Fruit fly (Drosophila melanogaster) whole organism, embryonic: ENCODE results near the gene CG3457.

Experiments used
- Asciz ChIP-seq: fragments of 200-800 bp; sonication (Bioruptor generic); optimal IDR thresholded peaks from 2 replicates; lab custom pipeline; 2017; ENCODE audit warnings: missing biosample characterization, mild to moderate bottlenecking, missing genetic modification characterization, missing genetic modification reagents
- CG11247 ChIP-seq: fragments of 200-800 bp; sonication (Bioruptor generic); IDR thresholded peaks from 2 replicates; pipeline ENCODE4 v1.3.6; 2022; ENCODE audit warnings: missing biosample characterization, missing genetic modification characterization
- CG11696 ChIP-seq: fragments of 200-800 bp; sonication (Bioruptor generic); IDR thresholded peaks from 2 replicates; pipeline ENCODE4 v1.3.6; 2022; ENCODE audit warnings: missing biosample characterization, missing genetic modification characterization
- CG13624 ChIP-seq: fragments of 200-800 bp; sonication (Bioruptor generic); optimal IDR thresholded peaks from 2 replicates; lab custom pipeline; 2016; ENCODE audit warnings: missing biosample characterization, missing genetic modification characterization
- CG1529 ChIP-seq: fragments of 200-800 bp; sonication (Bioruptor generic); optimal IDR thresholded peaks from 3 replicates; lab custom pipeline; 2018; ENCODE audit warnings: missing biosample characterization, missing genetic modification characterization
- CG1647 ChIP-seq: fragments of 200-800 bp; sonication (Bioruptor generic); optimal IDR thresholded peaks from 3 replicates; lab custom pipeline; 2016; ENCODE audit warnings: missing biosample characterization, missing genetic modification characterization
- CG17829 ChIP-seq: fragments of 200-800 bp; optimal IDR thresholded peaks from 2 replicates; lab custom pipeline; 2019; ENCODE audit warnings: missing biosample characterization, mild to moderate bottlenecking, missing genetic modification characterization, moderate library complexity
- CG1792 ChIP-seq: fragments of 200-800 bp; sonication (Bioruptor generic); optimal IDR thresholded peaks from 2 replicates; lab custom pipeline; 2016; ENCODE audit warnings: missing biosample characterization, missing genetic modification characterization
- CG18599 ChIP-seq: fragments of 200-800 bp; sonication (Bioruptor generic); optimal IDR thresholded peaks from 3 replicates; lab custom pipeline; 2017; ENCODE audit warnings: missing biosample characterization, missing genetic modification characterization, mild to moderate bottlenecking, moderate library complexity, missing genetic modification reagents
- CG30403 ChIP-seq: fragments of 200-800 bp; sonication (Bioruptor generic); optimal IDR thresholded peaks from 3 replicates; lab custom pipeline; 2016; ENCODE audit warnings: missing biosample characterization, missing genetic modification characterization
- CG3065 ChIP-seq: fragments of 200-800 bp; sonication (Bioruptor generic); optimal IDR thresholded peaks from 2 replicates; lab custom pipeline; 2016; ENCODE audit warnings: missing biosample characterization, missing genetic modification characterization
- CG32532 ChIP-seq: fragments of 200-800 bp; sonication (Bioruptor generic); IDR thresholded peaks from 2 replicates; pipeline ENCODE4 v1.3.6; 2022; ENCODE audit warnings: missing biosample characterization, missing genetic modification characterization
- CG33213 ChIP-seq: fragments of 200-800 bp; sonication (Bioruptor generic); optimal IDR thresholded peaks from 3 replicates; lab custom pipeline; 2016; ENCODE audit warnings: missing biosample characterization, missing genetic modification characterization
- CG34376 ChIP-seq: fragments of 200-800 bp; sonication (Bioruptor generic); optimal IDR thresholded peaks from 2 replicates; lab custom pipeline; 2018; ENCODE audit warnings: missing biosample characterization, mild to moderate bottlenecking, missing genetic modification characterization
- CG4707 ChIP-seq: fragments of 200-800 bp; sonication (Bioruptor generic); optimal IDR thresholded peaks from 2 replicates; lab custom pipeline; 2018; ENCODE audit warnings: missing biosample characterization, mild to moderate bottlenecking, missing genetic modification characterization, moderate library complexity
- CG6791 ChIP-seq: fragments of 200-800 bp; sonication (Bioruptor generic); IDR thresholded peaks from 3 replicates; pipeline ENCODE4 v1.3.6; 2022; ENCODE audit warnings: missing biosample characterization, missing genetic modification characterization; ENCODE audit not compliant: partially characterized antibody
- CG6813 ChIP-seq: fragments of 200-800 bp; sonication (Bioruptor generic); optimal IDR thresholded peaks from 2 replicates; lab custom pipeline; 2017; ENCODE audit warnings: missing biosample characterization, missing genetic modification characterization, mild to moderate bottlenecking, moderate library complexity, missing genetic modification reagents
- CG6854 ChIP-seq: fragments of 200-800 bp; sonication (Bioruptor generic); optimal IDR thresholded peaks from 3 replicates; lab custom pipeline; 2017; ENCODE audit warnings: missing biosample characterization, mild to moderate bottlenecking, missing genetic modification characterization
- CG7357 ChIP-seq: fragments of 200-800 bp; sonication (Bioruptor generic); IDR thresholded peaks from 3 replicates; pipeline ENCODE4 v1.3.6; 2022; ENCODE audit warnings: missing biosample characterization, missing genetic modification characterization
- CG7786 ChIP-seq: fragments of 200-800 bp; sonication (Bioruptor generic); optimal IDR thresholded peaks from 2 replicates; lab custom pipeline; 2016; ENCODE audit warnings: missing biosample characterization, missing genetic modification characterization
- CG8944 ChIP-seq: fragments of 200-800 bp; sonication (Bioruptor generic); optimal IDR thresholded peaks from 3 replicates; lab custom pipeline; 2016; ENCODE audit warnings: missing biosample characterization, missing genetic modification characterization
- CG9932 ChIP-seq: fragments of 200-800 bp; sonication (Bioruptor generic); IDR thresholded peaks from 2 replicates; pipeline ENCODE4 v1.3.6; 2022; ENCODE audit warnings: missing biosample characterization, missing genetic modification characterization
- Dfd ChIP-seq, 2 experiments: fragments of >200 bp; optimal IDR thresholded peaks; 2 replicates each; lab custom pipeline; 2017; ENCODE audit warnings: missing biosample characterization in 2 of 2, missing genetic modification characterization in 2 of 2
- Dip3 ChIP-seq: fragments of 200-800 bp; sonication (Bioruptor generic); optimal IDR thresholded peaks from 3 replicates; lab custom pipeline; 2016; ENCODE audit warnings: missing biosample characterization, missing genetic modification characterization
- Dp ChIP-seq: fragments of 200-800 bp; sonication (Bioruptor generic); optimal IDR thresholded peaks from 2 replicates; lab custom pipeline; 2018; ENCODE audit warnings: missing biosample characterization, mild to moderate bottlenecking, missing genetic modification characterization, moderate library complexity
- Dref ChIP-seq: fragments of 200-800 bp; sonication (Bioruptor generic); IDR thresholded peaks from 2 replicates; pipeline ENCODE4 v1.3.6; 2022; ENCODE audit warnings: missing biosample characterization, missing genetic modification characterization
- Gug ChIP-seq: fragments of 200-800 bp; sonication (Bioruptor generic); IDR thresholded peaks from 4 replicates; pipeline ENCODE4 v1.3.6; 2022; ENCODE audit warnings: missing biosample characterization, missing genetic modification characterization
- H15 ChIP-seq: fragments of 200-800 bp; sonication (Bioruptor generic); IDR thresholded peaks from 3 replicates; pipeline ENCODE4 v1.3.6; 2022; ENCODE audit warnings: missing biosample characterization, missing genetic modification characterization
- HLH54F ChIP-seq: fragments of 200-800 bp; sonication (Bioruptor generic); optimal IDR thresholded peaks from 3 replicates; lab custom pipeline; 2016; ENCODE audit warnings: missing biosample characterization, missing genetic modification characterization
- HLHmδ ChIP-seq: fragments of 200-800 bp; sonication (Bioruptor generic); optimal IDR thresholded peaks from 2 replicates; lab custom pipeline; 2018; ENCODE audit warnings: missing biosample characterization, mild to moderate bottlenecking, missing genetic modification characterization, moderate library complexity
- HmgZ ChIP-seq: fragments of 200-800 bp; sonication (Bioruptor generic); optimal IDR thresholded peaks from 2 replicates; lab custom pipeline; 2018; ENCODE audit warnings: missing biosample characterization, mild to moderate bottlenecking, missing genetic modification characterization
- NFAT ChIP-seq: fragments of 200-800 bp; sonication (Bioruptor generic); IDR thresholded peaks from 2 replicates; pipeline ENCODE4 v1.3.6; 2022; ENCODE audit warnings: missing biosample characterization, missing genetic modification characterization
- Side ChIP-seq: fragments of 200-800 bp; sonication (Bioruptor generic); optimal IDR thresholded peaks from 2 replicates; lab custom pipeline; 2016; ENCODE audit warnings: missing biosample characterization, missing genetic modification characterization
- Sox100B ChIP-seq: fragments of 200-800 bp; sonication (Bioruptor generic); optimal IDR thresholded peaks from 3 replicates; lab custom pipeline; 2018; ENCODE audit warnings: missing biosample characterization, mild to moderate bottlenecking, missing genetic modification characterization
- Stat92E ChIP-seq, 3 experiments: fragments of >200 bp in 2 of 3; fragments of 200-800 bp in 1 of 3; sonication (Bioruptor generic) in 1 of 3; optimal IDR thresholded peaks; 2 replicates each; lab custom pipeline; 2017 to 2019; ENCODE audit warnings: missing biosample characterization in 3 of 3, missing genetic modification characterization in 3 of 3, mild to moderate bottlenecking in 1 of 3, moderate library complexity in 1 of 3
- bsh ChIP-seq, 2 experiments: fragments of 200-800 bp; sonication (Bioruptor generic); optimal IDR thresholded peaks; 2 replicates each; lab custom pipeline; 2017 to 2018; ENCODE audit warnings: mild to moderate bottlenecking in 2 of 2, missing biosample characterization in 2 of 2, missing genetic modification characterization in 2 of 2, moderate library complexity in 1 of 2
- chinmo ChIP-seq: fragments of 200-800 bp; sonication (Bioruptor generic); IDR thresholded peaks from 4 replicates; pipeline ENCODE4 v1.3.6; 2022; ENCODE audit warnings: missing biosample characterization, missing genetic modification characterization; ENCODE audit not compliant: partially characterized antibody
- chm ChIP-seq: fragments of 200-800 bp; sonication (Bioruptor generic); IDR thresholded peaks from 2 replicates; pipeline ENCODE4 v1.3.6; 2022; ENCODE audit warnings: missing biosample characterization, missing genetic modification characterization
- chn ChIP-seq: fragments of 200-800 bp; sonication (Bioruptor generic); optimal IDR thresholded peaks from 2 replicates; lab custom pipeline; 2016; ENCODE audit warnings: missing biosample characterization, missing genetic modification characterization
- dpn ChIP-seq, 2 experiments: fragments of 200-800 bp; sonication (Bioruptor generic); optimal IDR thresholded peaks; 3 replicates each; lab custom pipeline; 2016; ENCODE audit warnings: missing biosample characterization in 2 of 2, missing genetic modification characterization in 2 of 2
- h ChIP-seq: fragments of >200 bp; optimal IDR thresholded peaks from 2 replicates; lab custom pipeline; 2017
- her ChIP-seq: fragments of 200-800 bp; sonication (Bioruptor generic); optimal IDR thresholded peaks from 2 replicates; lab custom pipeline; 2016; ENCODE audit warnings: missing biosample characterization, missing genetic modification characterization
- hth ChIP-seq: fragments of >200 bp; optimal IDR thresholded peaks from 2 replicates; lab custom pipeline; 2017; ENCODE audit warnings: inconsistent platforms
- ind ChIP-seq: fragments of 200-800 bp; sonication (Bioruptor generic); optimal IDR thresholded peaks from 3 replicates; lab custom pipeline; 2016; ENCODE audit warnings: missing biosample characterization, missing genetic modification characterization
- klu ChIP-seq: fragments of 200-800 bp; sonication (Bioruptor generic); IDR thresholded peaks from 2 replicates; pipeline ENCODE4 v1.3.6; 2022; ENCODE audit warnings: missing biosample characterization, missing genetic modification characterization
- lbe ChIP-seq: fragments of 200-800 bp; sonication (Bioruptor generic); optimal IDR thresholded peaks from 2 replicates; lab custom pipeline; 2016; ENCODE audit warnings: missing biosample characterization, mild to moderate bottlenecking, missing genetic modification characterization
- psq ChIP-seq: fragments of 200-800 bp; sonication (Bioruptor generic); optimal IDR thresholded peaks from 2 replicates; lab custom pipeline; 2017; ENCODE audit warnings: missing biosample characterization, missing genetic modification characterization
- sd ChIP-seq: fragments of 200-800 bp; sonication (Bioruptor generic); optimal IDR thresholded peaks from 3 replicates; lab custom pipeline; 2018; ENCODE audit warnings: missing biosample characterization, mild to moderate bottlenecking, missing genetic modification characterization, moderate library complexity
- tgo ChIP-seq: fragments of 200-800 bp; sonication (Bioruptor generic); IDR thresholded peaks from 3 replicates; pipeline ENCODE4 v1.3.6; 2022; ENCODE audit warnings: missing biosample characterization, missing genetic modification characterization
- ttk ChIP-seq: fragments of 200-800 bp; sonication (Bioruptor generic); IDR thresholded peaks from 2 replicates; pipeline ENCODE4 v2.1.2; 2022; ENCODE audit warnings: missing biosample characterization, missing genetic modification characterization
- twi ChIP-seq: fragments of 200-800 bp; optimal IDR thresholded peaks from 2 replicates; lab custom pipeline; 2019; ENCODE audit warnings: missing biosample characterization, mild to moderate bottlenecking, missing genetic modification characterization, moderate library complexity
- unpg ChIP-seq: fragments of 200-800 bp; sonication (Bioruptor generic); optimal IDR thresholded peaks from 3 replicates; lab custom pipeline; 2018; ENCODE audit warnings: missing biosample characterization, mild to moderate bottlenecking, missing genetic modification characterization, moderate library complexity

The CG3457 gene

dm6 chrX:2161020-2161419, 26.6 kb upstream of the CG3457 start (continued):
- no peak for TF ChIP-seq Dref
- TF ChIP-seq chn (GFP tag; lab: Kevin White, UChicago) = no peak
- peak; percentile 72 for TF ChIP-seq CG18599 (GFP tag; lab: Kevin White, UChicago)
- TF ChIP-seq hth (lab: Kevin White, UChicago) = no peak
- peak; percentile 66 for TF ChIP-seq HmgZ
- TF ChIP-seq CG17829 = no peak
- TF ChIP-seq h (lab: Kevin White, UChicago) = no peak
- no peak for TF ChIP-seq chm (GFP tag; lab: Robert Waterston, UW)
- no peak; the same call in 3 of the 4 replicates for TF ChIP-seq Gug (GFP tag; lab: Robert Waterston, UW)
- TF ChIP-seq CG7786 = no peak
- no peak for TF ChIP-seq unpg (GFP tag; lab: Kevin White, UChicago)
- TF ChIP-seq ttk (GFP tag; lab: Robert Waterston, UW) = no peak
- TF ChIP-seq tgo (GFP tag; lab: Robert Waterston, UW) = no peak
- no peak for TF ChIP-seq klu
- TF ChIP-seq CG4707 = no peak
- no peak for TF ChIP-seq Dip3 (GFP tag; lab: Kevin White, UChicago)
- no peak for TF ChIP-seq Dp
- no peak for TF ChIP-seq CG1647 (GFP tag; lab: Kevin White, UChicago)
- no peak for TF ChIP-seq CG6791
- TF ChIP-seq CG32532 (GFP tag; lab: Robert Waterston, UW) = peak; percentile 37; the same call in 1 of the 2 replicates
- TF ChIP-seq HLH54F = no peak
- TF ChIP-seq CG8944 = no peak
- no peak for TF ChIP-seq H15
- TF ChIP-seq NFAT (GFP tag; lab: Robert Waterston, UW) = no peak
- TF ChIP-seq lbe (GFP tag; lab: Kevin White, UChicago) = no peak
- TF ChIP-seq psq = no peak
- TF ChIP-seq her (GFP tag; lab: Kevin White, UChicago) = no peak
- peak; percentile 9 for TF ChIP-seq CG6813 (GFP tag; lab: Kevin White, UChicago)
- TF ChIP-seq twi = no peak
- no peak for TF ChIP-seq CG33213 (GFP tag; lab: Kevin White, UChicago)
- no peak for TF ChIP-seq CG11696 (GFP tag; lab: Robert Waterston, UW)
- no peak for TF ChIP-seq Stat92E (GFP tag; optimal IDR thresholded peaks at IDR 0.05; lab: Kevin White, UChicago)
- no peak for TF ChIP-seq ind (GFP tag; lab: Kevin White, UChicago)
- no peak for TF ChIP-seq Side (GFP tag; lab: Kevin White, UChicago)
- TF ChIP-seq CG9932 (GFP tag; lab: Robert Waterston, UW) = peak; percentile 37; the same call in 1 of the 2 replicates
- TF ChIP-seq Asciz (GFP tag; lab: Kevin White, UChicago) = no peak

dm6 chrX:2162130-2162907, 25.3 kb upstream of the CG3457 start, which contains the start of the genes Cyp4d1 and CG3630:
Gene Cyp4d1, minus strand, starts transcription at chrX:2162180.
Gene CG3630, plus strand, starts transcription at chrX:2162196.
- no peak for TF ChIP-seq CG11247 (GFP tag; lab: Robert Waterston, UW)
- no peak for TF ChIP-seq her (GFP tag; lab: Kevin White, UChicago)
- TF ChIP-seq chinmo = 0 out of 4 replicates have a peak, but pooled peaks have one; percentile 11
- TF ChIP-seq dpn (GFP tag; optimal IDR thresholded peaks at IDR 0.05; lab: Kevin White, UChicago) = no peak
- TF ChIP-seq Dfd (GFP tag; optimal IDR thresholded peaks at IDR 0.05; lab: Kevin White, UChicago) = no peak
- no peak for TF ChIP-seq CG30403 (GFP tag; lab: Kevin White, UChicago)
- TF ChIP-seq CG34376 (GFP tag; lab: Kevin White, UChicago) = peak; percentile 12
- TF ChIP-seq CG1792 (GFP tag; lab: Kevin White, UChicago) = no peak
- peak; percentile 77 for TF ChIP-seq sd (tag; lab: Kevin White, UChicago)
- TF ChIP-seq Dp = no peak
- no peak for TF ChIP-seq CG1529
- no peak for TF ChIP-seq CG7357 (GFP tag; lab: Robert Waterston, UW)
- no peak for TF ChIP-seq Sox100B (GFP tag; lab: Kevin White, UChicago)
- no peak for TF ChIP-seq CG6854 (GFP tag; lab: Kevin White, UChicago)
- TF ChIP-seq CG13624 = no peak
- TF ChIP-seq bsh (GFP tag; optimal IDR thresholded peaks at IDR 0.05; lab: Kevin White, UChicago) = no peak
- TF ChIP-seq CG3065 (GFP tag; lab: Kevin White, UChicago) = no peak
- no peak for TF ChIP-seq HLHmδ
